Fruit fly (Drosophila melanogaster) whole organism, embryonic: ENCODE data around the gene Best3.

Source experiments
- Blimp-1 ChIP-seq: fragments of 200-800 bp; sonication (Bioruptor generic); optimal IDR thresholded peaks from 3 replicates; lab custom pipeline; 2018; ENCODE audit warnings: missing biosample characterization, missing genetic modification characterization, mild to moderate bottlenecking, moderate library complexity, missing genetic modification reagents
- CG13624 ChIP-seq: fragments of 200-800 bp; sonication (Bioruptor generic); optimal IDR thresholded peaks from 2 replicates; lab custom pipeline; 2016; ENCODE audit warnings: missing biosample characterization, missing genetic modification characterization
- CG14860 ChIP-seq: fragments of 200-800 bp; sonication (Bioruptor generic); IDR thresholded peaks from 3 replicates; pipeline ENCODE4 v1.3.6; 2022; ENCODE audit warnings: missing biosample characterization, missing genetic modification characterization; ENCODE audit not compliant: partially characterized antibody
- CG17612 ChIP-seq: fragments of 200-800 bp; sonication (Bioruptor generic); IDR thresholded peaks from 2 replicates; pipeline ENCODE4 v1.3.6; 2022; ENCODE audit warnings: missing biosample characterization, missing genetic modification characterization
- CG8924 ChIP-seq: fragments of 200-800 bp; optimal IDR thresholded peaks from 3 replicates; lab custom pipeline; 2019; ENCODE audit warnings: missing biosample characterization, mild to moderate bottlenecking, missing genetic modification characterization, moderate library complexity
- CTCF ChIP-seq: fragments of 200-800 bp; sonication (Bioruptor generic); optimal IDR thresholded peaks from 2 replicates; lab custom pipeline; 2017; ENCODE audit warnings: missing biosample characterization, mild to moderate bottlenecking, missing genetic modification characterization, moderate library complexity
- Doc3 ChIP-seq: fragments of 200-800 bp; sonication (Bioruptor generic); IDR thresholded peaks from 3 replicates; pipeline ENCODE4 v1.3.6; 2022; ENCODE audit warnings: missing biosample characterization, missing genetic modification characterization; ENCODE audit not compliant: partially characterized antibody
- caup ChIP-seq: fragments of 200-800 bp; sonication (Bioruptor generic); optimal IDR thresholded peaks from 3 replicates; lab custom pipeline; 2017; ENCODE audit warnings: missing biosample characterization, mild to moderate bottlenecking, missing genetic modification characterization, moderate library complexity; ENCODE audit not compliant: severe bottlenecking
- hkb ChIP-seq, 2 experiments: fragments of 200-800 bp in 1 of 2; fragments of >200 bp in 1 of 2; sonication (Bioruptor generic) in 1 of 2; IDR thresholded peaks in 1 of 2; optimal IDR thresholded peaks in 1 of 2; 2 replicates each; pipeline versions ENCODE4 v1.3.6 to Lab custom; 2017 to 2022; ENCODE audit warnings: missing biosample characterization in 1 of 2, missing genetic modification characterization in 1 of 2
- slp2 ChIP-seq: fragments of 200-800 bp; sonication (Bioruptor generic); optimal IDR thresholded peaks from 2 replicates; lab custom pipeline; 2016; ENCODE audit warnings: missing biosample characterization, missing genetic modification characterization

DNA sequence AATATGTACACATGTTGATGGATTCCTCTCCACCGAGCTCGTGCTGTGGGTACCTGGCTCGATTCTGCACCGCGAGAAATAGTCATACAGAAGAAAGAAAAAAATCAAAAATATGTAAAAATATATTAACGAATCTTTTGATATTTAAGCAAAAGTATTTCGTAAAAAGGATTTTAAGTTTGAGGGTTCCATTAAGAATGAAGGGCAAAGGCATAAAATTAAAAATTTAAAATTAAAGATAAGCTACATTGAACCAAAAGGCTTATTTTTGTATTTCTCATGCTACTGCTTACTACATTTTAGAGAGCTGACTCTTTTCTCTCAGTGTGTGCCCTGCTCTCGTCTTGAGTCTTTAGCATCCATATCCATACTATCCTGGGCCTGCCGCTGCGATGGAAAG, 36.0 kb downstream of the Best3 start:
- TF ChIP-seq Blimp-1 (no peak), Doc3 (GFP tag; lab: Robert Waterston, UW) (no peak), CTCF (no peak), hkb (optimal IDR thresholded peaks at IDR 0.05; lab: Kevin White, UChicago) (no peak), hkb (GFP tag; IDR thresholded peaks at IDR 0.05; lab: Robert Waterston, UW) (no peak), slp2 (GFP tag; lab: Kevin White, UChicago) (no peak), CG13624 (GFP tag; lab: Kevin White, UChicago) (no peak), CG17612 (GFP tag; lab: Robert Waterston, UW) (no peak), CG14860 (GFP tag; lab: Robert Waterston, UW) (no peak), CG8924 (tag; lab: Kevin White, UChicago) (no peak), caup (GFP tag; lab: Kevin White, UChicago) (no peak)
